Fruit fly (Drosophila melanogaster) whole organism, wandering third instar larva: ENCODE results near the gene AcCoAS.

Experiments used
- CG9705 ChIP-seq: fragments of 200-800 bp; sonication (Bioruptor generic); optimal IDR thresholded peaks from 2 replicates; lab custom pipeline; 2018; ENCODE audit warnings: missing biosample characterization, mild to moderate bottlenecking, missing genetic modification characterization
- CrebA ChIP-seq: fragments of 200-800 bp; sonication (Bioruptor generic); optimal IDR thresholded peaks from 2 replicates; lab custom pipeline; 2016; ENCODE audit warnings: missing biosample characterization, mild to moderate bottlenecking, missing genetic modification characterization, borderline replicate concordance
- Dfd ChIP-seq: fragments of >200 bp; optimal IDR thresholded peaks from 2 replicates; lab custom pipeline; 2017; ENCODE audit warnings: missing biosample characterization, missing genetic modification characterization
- Dif ChIP-seq: fragments of 200-275, 200-300 bp; sonication (Bioruptor generic); optimal IDR thresholded peaks from 2 replicates; lab custom pipeline; 2018; ENCODE audit warnings: missing biosample characterization, missing genetic modification characterization; ENCODE audit not compliant: partially characterized antibody
- GATAd ChIP-seq: sonication (Bioruptor generic); optimal IDR thresholded peaks from 2 replicates; lab custom pipeline; 2016; ENCODE audit warnings: missing biosample characterization, missing genetic modification characterization
- HLH106 ChIP-seq: fragments of 200-800 bp; optimal IDR thresholded peaks from 3 replicates; lab custom pipeline; 2019; ENCODE audit warnings: missing biosample characterization, mild to moderate bottlenecking, missing genetic modification characterization, moderate library complexity
- Hnf4 ChIP-seq: fragments of 200-800 bp; sonication (Bioruptor generic); optimal IDR thresholded peaks from 2 replicates; lab custom pipeline; 2016; ENCODE audit warnings: missing biosample characterization, mild to moderate bottlenecking, missing genetic modification characterization
- Hr78 ChIP-seq: fragments of >200 bp; optimal IDR thresholded peaks from 2 replicates; lab custom pipeline; 2017; ENCODE audit warnings: missing biosample characterization, missing genetic modification characterization
- Hr83 ChIP-seq: fragments of 200-300 bp; sonication (Bioruptor generic); optimal IDR thresholded peaks from 2 replicates; lab custom pipeline; 2016; ENCODE audit warnings: missing biosample characterization, mild to moderate bottlenecking, missing genetic modification characterization, moderate library complexity; ENCODE audit not compliant: poor library complexity, severe bottlenecking
- Jra ChIP-seq: sonication (Bioruptor generic); optimal IDR thresholded peaks from 2 replicates; lab custom pipeline; 2016; ENCODE audit warnings: missing biosample characterization, missing genetic modification characterization
- Mio ChIP-seq: sonication (Bioruptor generic); optimal IDR thresholded peaks from 2 replicates; lab custom pipeline; 2016; ENCODE audit warnings: missing biosample characterization, missing genetic modification characterization
- Myc ChIP-seq: fragments of >200 bp; optimal IDR thresholded peaks from 2 replicates; lab custom pipeline; 2017
- OdsH ChIP-seq: fragments of 200-800 bp; sonication (Bioruptor generic); optimal IDR thresholded peaks from 2 replicates; lab custom pipeline; 2016; ENCODE audit warnings: missing biosample characterization, mild to moderate bottlenecking, missing genetic modification characterization
- Rel ChIP-seq, 2 experiments: fragments of 200-800 bp; sonication (Bioruptor generic) in 1 of 2; optimal IDR thresholded peaks; 2 replicates in 1 of 2; 3 replicates in 1 of 2; lab custom pipeline; 2016 to 2019; ENCODE audit warnings: mild to moderate bottlenecking in 2 of 2, missing biosample characterization in 2 of 2, missing genetic modification characterization in 2 of 2, moderate library complexity in 1 of 2
- Sp1 ChIP-seq: fragments of 200-800 bp; sonication (Bioruptor generic); optimal IDR thresholded peaks from 3 replicates; lab custom pipeline; 2019; ENCODE audit warnings: missing biosample characterization, mild to moderate bottlenecking, missing genetic modification characterization, moderate library complexity
- Vsx2 ChIP-seq: fragments of 200-300, 225-300 bp; sonication (Bioruptor generic); optimal IDR thresholded peaks from 2 replicates; lab custom pipeline; 2018; ENCODE audit warnings: missing biosample characterization, missing genetic modification characterization; ENCODE audit not compliant: partially characterized antibody
- br ChIP-seq: fragments of 200-800 bp; sonication (Bioruptor generic); optimal IDR thresholded peaks from 2 replicates; lab custom pipeline; 2016; ENCODE audit warnings: missing biosample characterization, missing genetic modification characterization
- dl ChIP-seq, 2 experiments: fragments of 175-275, 200-275 bp in 1 of 2; fragments of 200-275 bp in 1 of 2; sonication (Bioruptor generic); optimal IDR thresholded peaks; lab custom pipeline; 2018; ENCODE audit warnings: mild to moderate bottlenecking in 2 of 2, missing biosample characterization in 2 of 2, missing genetic modification characterization in 2 of 2, moderate library complexity in 2 of 2; ENCODE audit not compliant: partially characterized antibody in 2 of 2, insufficient read depth in 1 of 2
- dmrt93B ChIP-seq: fragments of 200-800 bp; sonication (Bioruptor generic); optimal IDR thresholded peaks from 2 replicates; lab custom pipeline; 2018; ENCODE audit warnings: missing biosample characterization, mild to moderate bottlenecking, missing genetic modification characterization
- dsf ChIP-seq: sonication (Bioruptor generic); optimal IDR thresholded peaks from 2 replicates; lab custom pipeline; 2016; ENCODE audit warnings: missing biosample characterization, missing genetic modification characterization, borderline replicate concordance
- ey ChIP-seq: fragments of 200-800 bp; sonication (Bioruptor generic); optimal IDR thresholded peaks from 2 replicates; lab custom pipeline; 2016; ENCODE audit warnings: missing biosample characterization, missing genetic modification characterization
- foxo ChIP-seq, 2 experiments: fragments of 200-800 bp; sonication (Bioruptor generic); optimal IDR thresholded peaks; 2 replicates in 1 of 2; 3 replicates in 1 of 2; lab custom pipeline; 2016 to 2017; ENCODE audit warnings: missing biosample characterization in 2 of 2, missing genetic modification characterization in 2 of 2
- fru ChIP-seq: fragments of 200-800 bp; sonication (Bioruptor generic); optimal IDR thresholded peaks from 3 replicates; lab custom pipeline; 2016; ENCODE audit warnings: missing biosample characterization, mild to moderate bottlenecking, missing genetic modification characterization
- h ChIP-seq: fragments of 200-800 bp; sonication (Bioruptor generic); optimal IDR thresholded peaks from 3 replicates; lab custom pipeline; 2016; ENCODE audit warnings: missing biosample characterization, mild to moderate bottlenecking, missing genetic modification characterization
- jim ChIP-seq: fragments of 175-275, 200-325 bp; sonication (Bioruptor generic); optimal IDR thresholded peaks from 2 replicates; lab custom pipeline; 2016; ENCODE audit warnings: missing biosample characterization, mild to moderate bottlenecking, missing genetic modification characterization
- lola ChIP-seq: fragments of >200 bp; optimal IDR thresholded peaks from 2 replicates; lab custom pipeline; 2017; ENCODE audit warnings: missing biosample characterization, missing genetic modification characterization
- rgr ChIP-seq: fragments of 200-800 bp; sonication (Bioruptor generic); optimal IDR thresholded peaks from 3 replicates; lab custom pipeline; 2016; ENCODE audit warnings: missing biosample characterization, mild to moderate bottlenecking, missing genetic modification characterization
- sage ChIP-seq: fragments of 200-800 bp; sonication (Bioruptor generic); optimal IDR thresholded peaks from 2 replicates; lab custom pipeline; 2016; ENCODE audit warnings: missing biosample characterization, mild to moderate bottlenecking, missing genetic modification characterization
- sv ChIP-seq: fragments of 200-800 bp; sonication (Bioruptor generic); optimal IDR thresholded peaks from 3 replicates; lab custom pipeline; 2016; ENCODE audit warnings: missing biosample characterization, missing genetic modification characterization
- tai ChIP-seq: sonication (Bioruptor generic); optimal IDR thresholded peaks from 2 replicates; lab custom pipeline; 2016; ENCODE audit warnings: missing biosample characterization, missing genetic modification characterization
- woc ChIP-seq: sonication (Bioruptor generic); optimal IDR thresholded peaks from 2 replicates; lab custom pipeline; 2016; ENCODE audit warnings: missing biosample characterization, mild to moderate bottlenecking, missing genetic modification characterization

The AcCoAS gene

dm6 chr3L:21285639-21286338, 5.7 kb upstream of the AcCoAS start, which contains the start of the genes CG12974 and pzg:
TSS of gene CG12974 (minus strand) at chr3L:21285962.
TSS of gene pzg (plus strand) at chr3L:21286099.
- TF ChIP-seq tai (GFP tag; lab: Kevin White, UChicago) (no peak), Myc (lab: Kevin White, UChicago) (peak; percentile 46), Hr83 (GFP tag; lab: Kevin White, UChicago) (peak; percentile 34), lola (no peak), sv (GFP tag; lab: Kevin White, UChicago) (peak; percentile 51), OdsH (GFP tag; lab: Kevin White, UChicago) (peak; percentile 30), Rel (GFP tag; optimal IDR thresholded peaks at IDR 0.05; lab: Kevin White, UChicago) (no peak), Rel (tag; optimal IDR thresholded peaks at IDR 0.05; lab: Kevin White, UChicago) (no peak), Sp1 (GFP tag; lab: Kevin White, UChicago) (peak; percentile 57), rgr (GFP tag; lab: Kevin White, UChicago) (peak; percentile 69), dl (GFP tag; optimal IDR thresholded peaks at IDR 0.05; lab: Kevin White, UChicago; ENCODE audit: insufficient read depth in 1 of 2, partially characterized antibody in 2 of 2) (peak; percentile 76 to 82), sage (GFP tag; lab: Kevin White, UChicago) (no peak), jim (GFP tag; lab: Kevin White, UChicago) (no peak), Hnf4 (GFP tag; lab: Kevin White, UChicago) (peak; percentile 56), HLH106 (tag; lab: Kevin White, UChicago) (peak; percentile 73), CG9705 (GFP tag; lab: Kevin White, UChicago) (peak; percentile 82), Jra (GFP tag; lab: Kevin White, UChicago) (peak; percentile 19), fru (GFP tag; lab: Kevin White, UChicago) (peak; percentile 69), ey (GFP tag; lab: Kevin White, UChicago) (peak; percentile 51), br (peak; percentile 48), dsf (GFP tag; lab: Kevin White, UChicago) (no peak), Dif (GFP tag; lab: Kevin White, UChicago) (peak; percentile 99), Dfd (GFP tag; lab: Kevin White, UChicago) (no peak), Hr78 (GFP tag; lab: Kevin White, UChicago) (no peak), Mio (peak; percentile 20), woc (GFP tag; lab: Kevin White, UChicago) (peak; percentile 70), dmrt93B (GFP tag; lab: Kevin White, UChicago) (peak; percentile 74), h (GFP tag; lab: Kevin White, UChicago) (peak; percentile 66), foxo (GFP tag; optimal IDR thresholded peaks at IDR 0.05; lab: Kevin White, UChicago) (peak in 1 of 2 experiments; percentile 59), CrebA (GFP tag; lab: Kevin White, UChicago) (no peak), Vsx2 (peak; percentile 99), GATAd (GFP tag; lab: Kevin White, UChicago) (no peak)

dm6 chr3L:21284720-21285638, 4.9 kb upstream of the AcCoAS start:
- no peak for TF ChIP-seq Rel (GFP tag; optimal IDR thresholded peaks at IDR 0.05; lab: Kevin White, UChicago)
- peak; percentile 72 for TF ChIP-seq Rel (tag; optimal IDR thresholded peaks at IDR 0.05; lab: Kevin White, UChicago)
- TF ChIP-seq foxo (GFP tag; optimal IDR thresholded peaks at IDR 0.05; lab: Kevin White, UChicago), result no peak

- TF ChIP-seq h (GFP tag; lab: Kevin White, UChicago) (no peak), Dfd (GFP tag; lab: Kevin White, UChicago) (no peak), Jra (GFP tag; lab: Kevin White, UChicago) (no peak), lola (no peak), dmrt93B (GFP tag; lab: Kevin White, UChicago) (no peak), Myc (lab: Kevin White, UChicago) (no peak), Rel (GFP tag; optimal IDR thresholded peaks at IDR 0.05; lab: Kevin White, UChicago) (no peak), Rel (tag; optimal IDR thresholded peaks at IDR 0.05; lab: Kevin White, UChicago) (peak; percentile 33)
Measured at dm6 chr3L:21283795-21284194, 3.8 kb upstream of the AcCoAS start.
